Worm (Caenorhabditis elegans): ENCODE measurements around the gene F21C10.3.

The F21C10.3 gene

ce11 chrV:9112467-9112866, 15.4 kb upstream of the F21C10.3 start, which contains the start of gene F21C10.7:
F21C10.7 (plus strand) TSS chrV:9112767.
- TF ChIP-seq F57C9.4 (tag; optimal IDR thresholded peaks at IDR 0.05): no peak
- no peak for TF ChIP-seq F33H1.4 (GFP tag; IDR thresholded peaks at IDR 0.05)
- no peak for TF ChIP-seq attf-5 (GFP tag; optimal IDR thresholded peaks at IDR 0.05)
- TF ChIP-seq F10E7.11 (tag; optimal IDR thresholded peaks at IDR 0.05): no peak
- no peak for TF ChIP-seq aptf-3 (GFP tag; IDR thresholded peaks at IDR 0.05)
- no peak for TF ChIP-seq gei-17 (GFP tag; optimal IDR thresholded peaks at IDR 0.05)
- TF ChIP-seq nhr-120 (GFP tag; IDR thresholded peaks at IDR 0.05): no peak
- no peak for TF ChIP-seq unc-62 (GFP tag; optimal IDR thresholded peaks at IDR 0.05)
- TF ChIP-seq T07F8.4 (tag; optimal IDR thresholded peaks at IDR 0.05): no peak
- no peak for TF ChIP-seq nhr-90 (tag; optimal IDR thresholded peaks at IDR 0.05)
- no peak for TF ChIP-seq athp-1 (tag; optimal IDR thresholded peaks at IDR 0.05)
- no peak for TF ChIP-seq ceh-100 (GFP tag; IDR thresholded peaks at IDR 0.05)
- TF ChIP-seq nfyb-1 (GFP tag; IDR thresholded peaks at IDR 0.05): no peak
- TF ChIP-seq K11D2.4 (GFP tag; IDR thresholded peaks at IDR 0.05): no peak
- no peak for TF ChIP-seq ceh-27 (GFP tag; optimal IDR thresholded peaks at IDR 0.05)
- TF ChIP-seq bed-2 (GFP tag; IDR thresholded peaks at IDR 0.05): no peak
- TF ChIP-seq K12H6.12 (tag; optimal IDR thresholded peaks at IDR 0.05): no peak

- TF ChIP-seq Y56A3A.18 (GFP tag; IDR thresholded peaks at IDR 0.05) (no peak), tlf-1 (GFP tag; optimal IDR thresholded peaks at IDR 0.05) (no peak), hmg-1.2 (GFP tag; IDR thresholded peaks at IDR 0.05) (no peak), aptf-3 (GFP tag; IDR thresholded peaks at IDR 0.05) (no peak), madf-6 (GFP tag; IDR thresholded peaks at IDR 0.05) (no peak), chd-7 (tag; optimal IDR thresholded peaks at IDR 0.05) (no peak), snpc-3.4 (tag; optimal IDR thresholded peaks at IDR 0.05) (no peak), F33H1.4 (GFP tag; IDR thresholded peaks at IDR 0.05) (no peak), attf-6 (GFP tag; IDR thresholded peaks at IDR 0.05) (no peak)
Measured at ce11 chrV:9122004-9122403, 5.9 kb upstream of the F21C10.3 start, which contains the start of gene F21C10.13. F21C10.13 (plus strand) TSS chrV:9122304.

- TF ChIP-seq F52B5.7 (tag; optimal IDR thresholded peaks at IDR 0.05) (no peak), Y95B8A.8 (GFP tag; IDR thresholded peaks at IDR 0.05) (no peak), ets-4 (GFP tag; optimal IDR thresholded peaks at IDR 0.05) (no peak), zim-3 (tag; optimal IDR thresholded peaks at IDR 0.05) (no peak), attf-6 (GFP tag; IDR thresholded peaks at IDR 0.05) (no peak), tlf-1 (GFP tag; optimal IDR thresholded peaks at IDR 0.05) (no peak), hsf-1 (GFP tag; IDR thresholded peaks at IDR 0.05) (no peak), rpc-1 (optimal IDR thresholded peaks at IDR 0.05) (no peak), rpc-1 (tag; optimal IDR thresholded peaks at IDR 0.05) (no peak), Y53F4B.3 (GFP tag; IDR thresholded peaks at IDR 0.05) (no peak), aptf-2 (GFP tag; conservative IDR thresholded peaks at IDR 0.05) (no peak), him-1 (tag; optimal IDR thresholded peaks at IDR 0.05) (no peak), rcor-1 (GFP tag; IDR thresholded peaks at IDR 0.05) (no peak), ccch-3 (GFP tag; optimal IDR thresholded peaks at IDR 0.05) (no peak), F49E8.2 (tag; optimal IDR thresholded peaks at IDR 0.05; ENCODE audit: insufficient read depth) (no peak)
Measured at ce11 chrV:9123186-9123585, 4.7 kb upstream of the F21C10.3 start, which contains the start of gene F21C10.11. F21C10.11 (plus strand) TSS chrV:9123486.

Data from whole organism, young adult.